Fruit fly (Drosophila melanogaster) whole organism, embryonic: ENCODE data around the gene CG43737.

ENCODE experiments used
- Abd-B ChIP-seq: fragments of 200-800 bp; sonication (Bioruptor generic); optimal IDR thresholded peaks from 2 replicates; lab custom pipeline; 2018; ENCODE audit warnings: missing biosample characterization, mild to moderate bottlenecking, missing genetic modification characterization, moderate library complexity
- Bteb2 ChIP-seq: fragments of 200-800 bp; sonication (Bioruptor generic); optimal IDR thresholded peaks from 2 replicates; lab custom pipeline; 2016; ENCODE audit warnings: missing biosample characterization, missing genetic modification characterization
- CG11456 ChIP-seq: fragments of 200-800 bp; sonication (Bioruptor generic); IDR thresholded peaks from 3 replicates; pipeline ENCODE4 v1.3.6; 2022; ENCODE audit warnings: missing biosample characterization, missing genetic modification characterization
- CG12071 ChIP-seq: fragments of 200-800 bp; sonication (Bioruptor generic); optimal IDR thresholded peaks from 3 replicates; lab custom pipeline; 2018; ENCODE audit warnings: missing biosample characterization, mild to moderate bottlenecking, missing genetic modification characterization
- CG13424 ChIP-seq: fragments of 200-800 bp; sonication (Bioruptor generic); optimal IDR thresholded peaks from 2 replicates; lab custom pipeline; 2019; ENCODE audit warnings: missing biosample characterization, mild to moderate bottlenecking, missing genetic modification characterization, moderate library complexity
- CG13894 ChIP-seq: fragments of 200-800 bp; sonication (Bioruptor generic); optimal IDR thresholded peaks from 3 replicates; lab custom pipeline; 2018; ENCODE audit warnings: missing biosample characterization, mild to moderate bottlenecking, missing genetic modification characterization, moderate library complexity
- CG15601 ChIP-seq: fragments of 200-800 bp; sonication (Bioruptor generic); optimal IDR thresholded peaks from 3 replicates; lab custom pipeline; 2019; ENCODE audit warnings: missing biosample characterization, mild to moderate bottlenecking, missing genetic modification characterization, moderate library complexity
- CG18619 ChIP-seq: fragments of 200-800 bp; sonication (Bioruptor generic); optimal IDR thresholded peaks from 3 replicates; lab custom pipeline; 2017; ENCODE audit warnings: missing biosample characterization, mild to moderate bottlenecking, missing genetic modification characterization
- CG31388 ChIP-seq: fragments of 200-800 bp; sonication (Bioruptor generic); optimal IDR thresholded peaks from 2 replicates; lab custom pipeline; 2016; ENCODE audit warnings: missing biosample characterization, missing genetic modification characterization
- CG31441 ChIP-seq: fragments of 200-800 bp; sonication (Bioruptor generic); IDR thresholded peaks from 2 replicates; pipeline ENCODE4 v1.3.6; 2022; ENCODE audit warnings: missing biosample characterization, missing genetic modification characterization
- CG3847 ChIP-seq: fragments of 200-800 bp; sonication (Bioruptor generic); IDR thresholded peaks from 2 replicates; pipeline ENCODE4 v1.3.6; 2022; ENCODE audit warnings: missing biosample characterization, missing genetic modification characterization
- CG4328 ChIP-seq: fragments of 200-800 bp; sonication (Bioruptor generic); optimal IDR thresholded peaks from 3 replicates; lab custom pipeline; 2017; ENCODE audit warnings: missing biosample characterization, missing genetic modification reagents, missing genetic modification characterization
- CG7556 ChIP-seq: fragments of 200-800 bp; sonication (Bioruptor generic); optimal IDR thresholded peaks from 2 replicates; lab custom pipeline; 2017; ENCODE audit warnings: missing biosample characterization, mild to moderate bottlenecking, missing genetic modification characterization
- CG9215 ChIP-seq: fragments of 200-800 bp; sonication (Bioruptor generic); IDR thresholded peaks from 2 replicates; pipeline ENCODE4 v1.3.6; 2022; ENCODE audit warnings: missing biosample characterization, missing genetic modification characterization
- CG9876 ChIP-seq: fragments of 200-800 bp; sonication (Bioruptor generic); optimal IDR thresholded peaks from 2 replicates; lab custom pipeline; 2016; ENCODE audit warnings: missing biosample characterization, missing genetic modification characterization
- CTCF ChIP-seq: fragments of 200-800 bp; sonication (Bioruptor generic); optimal IDR thresholded peaks from 2 replicates; lab custom pipeline; 2017; ENCODE audit warnings: missing biosample characterization, mild to moderate bottlenecking, missing genetic modification characterization, moderate library complexity
- D19B ChIP-seq: fragments of 200-800 bp; sonication (Bioruptor generic); optimal IDR thresholded peaks from 2 replicates; lab custom pipeline; 2017; ENCODE audit warnings: missing biosample characterization, mild to moderate bottlenecking, missing genetic modification characterization
- Dip3 ChIP-seq: fragments of 200-800 bp; sonication (Bioruptor generic); optimal IDR thresholded peaks from 3 replicates; lab custom pipeline; 2016; ENCODE audit warnings: missing biosample characterization, missing genetic modification characterization
- ERR ChIP-seq: fragments of 200-800 bp; sonication (Bioruptor generic); optimal IDR thresholded peaks from 2 replicates; lab custom pipeline; 2016; ENCODE audit warnings: missing biosample characterization, missing genetic modification characterization
- Ets65A ChIP-seq: fragments of 200-800 bp; sonication (Bioruptor generic); peaks from one replicate; lab custom pipeline; 2016; ENCODE audit warnings: missing biosample characterization, missing genetic modification characterization
- Fer1 ChIP-seq: fragments of 200-800 bp; sonication (Bioruptor generic); optimal IDR thresholded peaks from 2 replicates; lab custom pipeline; 2017; ENCODE audit warnings: missing biosample characterization, mild to moderate bottlenecking, missing genetic modification characterization
- HLH3B ChIP-seq: fragments of 200-800 bp; sonication (Bioruptor generic); IDR thresholded peaks from 2 replicates; pipeline ENCODE4 v1.3.6; 2022; ENCODE audit warnings: missing biosample characterization, missing genetic modification characterization
- Max ChIP-seq: fragments of 200-800 bp; sonication (Bioruptor generic); optimal IDR thresholded peaks from 2 replicates; lab custom pipeline; 2016; ENCODE audit warnings: missing biosample characterization, mild to moderate bottlenecking, missing genetic modification characterization
- Neu2 ChIP-seq: fragments of 200-800 bp; sonication (Bioruptor generic); optimal IDR thresholded peaks from 3 replicates; lab custom pipeline; 2016; ENCODE audit warnings: missing biosample characterization, missing genetic modification characterization, borderline replicate concordance
- Opbp ChIP-seq: fragments of 200-800 bp; sonication (Bioruptor generic); IDR thresholded peaks from 3 replicates; pipeline ENCODE4 v1.3.6; 2022; ENCODE audit warnings: missing biosample characterization, missing genetic modification characterization; ENCODE audit not compliant: partially characterized antibody
- YL-1 ChIP-seq: fragments of 200-800 bp; sonication (Bioruptor generic); optimal IDR thresholded peaks from 3 replicates; lab custom pipeline; 2017; ENCODE audit warnings: missing biosample characterization, mild to moderate bottlenecking, missing genetic modification characterization
- abd-A ChIP-seq: fragments of 200-800 bp; sonication (Bioruptor generic); optimal IDR thresholded peaks from 3 replicates; lab custom pipeline; 2019; ENCODE audit warnings: missing biosample characterization, mild to moderate bottlenecking, missing genetic modification characterization, moderate library complexity
- da ChIP-seq: fragments of 200-800 bp; sonication (Bioruptor generic); optimal IDR thresholded peaks from 2 replicates; lab custom pipeline; 2016; ENCODE audit warnings: missing biosample characterization, missing genetic modification characterization
- danr ChIP-seq: fragments of 200-800 bp; sonication (Bioruptor generic); IDR thresholded peaks from 2 replicates; pipeline ENCODE4 v1.3.6; 2022; ENCODE audit warnings: missing biosample characterization, missing genetic modification characterization
- dmrt11E ChIP-seq: fragments of 200-800 bp; sonication (Bioruptor generic); optimal IDR thresholded peaks from 3 replicates; lab custom pipeline; 2018; ENCODE audit warnings: missing biosample characterization, mild to moderate bottlenecking, missing genetic modification characterization, moderate library complexity
- dmrt99B ChIP-seq: fragments of 200-800 bp; sonication (Bioruptor generic); optimal IDR thresholded peaks from 2 replicates; lab custom pipeline; 2018; ENCODE audit warnings: missing biosample characterization, mild to moderate bottlenecking, missing genetic modification characterization, moderate library complexity
- dpn ChIP-seq, 2 experiments: fragments of 200-800 bp; sonication (Bioruptor generic); optimal IDR thresholded peaks; 3 replicates each; lab custom pipeline; 2016; ENCODE audit warnings: missing biosample characterization in 2 of 2, missing genetic modification characterization in 2 of 2
- ems ChIP-seq: fragments of 200-800 bp; sonication (Bioruptor generic); optimal IDR thresholded peaks from 3 replicates; lab custom pipeline; 2016; ENCODE audit warnings: missing biosample characterization, missing genetic modification characterization
- esg ChIP-seq: fragments of 200-800 bp; sonication (Bioruptor generic); conservative IDR thresholded peaks from 2 replicates; pipeline ENCODE4 v1.3.6; 2022; ENCODE audit warnings: missing biosample characterization, missing genetic modification characterization
- kah ChIP-seq: fragments of 200-800 bp; sonication (Bioruptor generic); optimal IDR thresholded peaks from 2 replicates; lab custom pipeline; 2018; ENCODE audit warnings: missing biosample characterization, mild to moderate bottlenecking, missing genetic modification characterization
- ken ChIP-seq: fragments of 200-800 bp; sonication (Bioruptor generic); IDR thresholded peaks from 3 replicates; pipeline ENCODE4 v1.3.6; 2022; ENCODE audit warnings: missing biosample characterization, missing genetic modification characterization
- klu ChIP-seq: fragments of 200-800 bp; sonication (Bioruptor generic); IDR thresholded peaks from 2 replicates; pipeline ENCODE4 v1.3.6; 2022; ENCODE audit warnings: missing biosample characterization, missing genetic modification characterization
- lab ChIP-seq: fragments of 200-800 bp; sonication (Bioruptor generic); optimal IDR thresholded peaks from 3 replicates; lab custom pipeline; 2017; ENCODE audit warnings: missing biosample characterization, missing genetic modification characterization, mild to moderate bottlenecking, moderate library complexity, missing genetic modification reagents
- odd ChIP-seq: fragments of 200-800 bp; sonication (Bioruptor generic); optimal IDR thresholded peaks from 2 replicates; lab custom pipeline; 2017; ENCODE audit warnings: missing biosample characterization, mild to moderate bottlenecking, missing genetic modification characterization
- ro ChIP-seq: fragments of 200-800 bp; sonication (Bioruptor generic); IDR thresholded peaks from 2 replicates; pipeline ENCODE4 v1.3.6; 2022; ENCODE audit warnings: missing biosample characterization, missing genetic modification characterization
- sens ChIP-seq: fragments of 200-800 bp; sonication (Bioruptor generic); peaks from one replicate; lab custom pipeline; 2016; ENCODE audit warnings: missing biosample characterization, missing genetic modification characterization

The CG43737 gene

dm6 chrX:15164879-15165278 is 10.4 kb upstream of the CG43737 start:
- peak; percentile 44 for TF ChIP-seq sens
- TF ChIP-seq CG13424 (tag; lab: Kevin White, UChicago) = no peak

- TF ChIP-seq ken (GFP tag; lab: Robert Waterston, UW) (no peak), CG31441 (GFP tag; lab: Robert Waterston, UW) (no peak), CG4328 (no peak), kah (GFP tag; lab: Kevin White, UChicago) (no peak), esg (GFP tag; lab: Robert Waterston, UW) (no peak), abd-A (tag; lab: Kevin White, UChicago) (peak; percentile 93), CG12071 (GFP tag; lab: Kevin White, UChicago) (no peak), da (GFP tag; lab: Kevin White, UChicago) (no peak), CG15601 (tag; lab: Kevin White, UChicago) (no peak), CG11456 (GFP tag; lab: Robert Waterston, UW) (no peak), danr (GFP tag; lab: Robert Waterston, UW) (no peak), CG13894 (peak; percentile 54), ERR (GFP tag; lab: Kevin White, UChicago) (no peak)
These were observed 24.7 kb downstream of the CG43737 start for dm6 chrX:15199845-15200432.

dm6 chrX:15203634-15204033 is 28.4 kb downstream of the CG43737 start:
- TF ChIP-seq Neu2 (GFP tag; lab: Kevin White, UChicago) (no peak), Ets65A (GFP tag; lab: Kevin White, UChicago) (peak; percentile 33), CG3847 (no peak), CG18619 (no peak), CTCF (peak; percentile 75), dpn (GFP tag; optimal IDR thresholded peaks at IDR 0.05; lab: Kevin White, UChicago) (no peak)

dm6 chrX:15206536-15206935 is 31.3 kb downstream of the CG43737 start, which contains the start of gene CG32588:
Gene CG32588 (minus strand): TSS chrX:15206636.
- no peak for TF ChIP-seq D19B

- no peak for TF ChIP-seq dmrt99B (tag; lab: Kevin White, UChicago)
- TF ChIP-seq Max (GFP tag; lab: Kevin White, UChicago) = no peak
- TF ChIP-seq klu (GFP tag; lab: Robert Waterston, UW) = no peak
- no peak for TF ChIP-seq CG9215 (GFP tag; lab: Robert Waterston, UW)
- no peak for TF ChIP-seq CG31388
- TF ChIP-seq CG9876 (GFP tag; lab: Kevin White, UChicago) = no peak
- no peak for TF ChIP-seq Opbp (GFP tag; lab: Robert Waterston, UW)
- no peak for TF ChIP-seq CG7556 (GFP tag; lab: Kevin White, UChicago)
- TF ChIP-seq da (GFP tag; lab: Kevin White, UChicago) = no peak
- no peak for TF ChIP-seq lab (GFP tag; lab: Kevin White, UChicago)
- TF ChIP-seq dmrt11E (tag; lab: Kevin White, UChicago) = no peak
- no peak for TF ChIP-seq YL-1 (GFP tag; lab: Kevin White, UChicago)
- TF ChIP-seq Fer1 (GFP tag; lab: Kevin White, UChicago) = no peak
- no peak for TF ChIP-seq Dip3 (GFP tag; lab: Kevin White, UChicago)
- TF ChIP-seq Abd-B (GFP tag; lab: Kevin White, UChicago) = no peak
- no peak for TF ChIP-seq odd (GFP tag; lab: Kevin White, UChicago)
- no peak for TF ChIP-seq Bteb2 (GFP tag; lab: Kevin White, UChicago)
- no peak for TF ChIP-seq ems
- no peak for TF ChIP-seq ro (GFP tag; lab: Robert Waterston, UW)
- TF ChIP-seq HLH3B (GFP tag; lab: Robert Waterston, UW) = no peak
- TF ChIP-seq, all 482 proteins: peak for 0
These were observed 34.8 kb downstream of the CG43737 start, which contains the start of gene CG5662 for dm6 chrX:15210086-15210485. Gene CG5662 (plus strand): TSS chrX:15210386.
